Fruit fly (Drosophila melanogaster) whole organism, embryonic: ENCODE results near the gene CG42835.

Experiments used
- CG10147 ChIP-seq: fragments of 200-800 bp; sonication (Bioruptor generic); optimal IDR thresholded peaks from 2 replicates; lab custom pipeline; 2019; ENCODE audit warnings: missing biosample characterization, mild to moderate bottlenecking, missing genetic modification characterization, moderate library complexity
- CG10274 ChIP-seq: fragments of 200-800 bp; sonication (Bioruptor generic); optimal IDR thresholded peaks from 3 replicates; lab custom pipeline; 2017; ENCODE audit warnings: missing biosample characterization, mild to moderate bottlenecking, missing genetic modification characterization
- CG10979 ChIP-seq: fragments of 200-800 bp; sonication (Bioruptor generic); optimal IDR thresholded peaks from 2 replicates; lab custom pipeline; 2018; ENCODE audit warnings: missing biosample characterization, mild to moderate bottlenecking, missing genetic modification characterization, moderate library complexity
- CG11085 ChIP-seq: fragments of 200-800 bp; sonication (Bioruptor generic); IDR thresholded peaks from 2 replicates; pipeline ENCODE4 v1.3.6; 2022; ENCODE audit warnings: missing biosample characterization, missing genetic modification characterization
- CG17612 ChIP-seq: fragments of 200-800 bp; sonication (Bioruptor generic); IDR thresholded peaks from 2 replicates; pipeline ENCODE4 v1.3.6; 2022; ENCODE audit warnings: missing biosample characterization, missing genetic modification characterization
- CG2120 ChIP-seq: fragments of 200-800 bp; sonication (Bioruptor generic); optimal IDR thresholded peaks from 3 replicates; lab custom pipeline; 2016; ENCODE audit warnings: missing biosample characterization, missing genetic modification characterization
- CG2712 ChIP-seq: fragments of 200-800 bp; optimal IDR thresholded peaks from 3 replicates; lab custom pipeline; 2019; ENCODE audit warnings: missing biosample characterization, mild to moderate bottlenecking, missing genetic modification characterization, moderate library complexity
- CG31365 ChIP-seq: fragments of 200-800 bp; sonication (Bioruptor generic); optimal IDR thresholded peaks from 2 replicates; lab custom pipeline; 2018; ENCODE audit warnings: missing biosample characterization, mild to moderate bottlenecking, missing genetic modification characterization
- CG3281 ChIP-seq: fragments of 200-800 bp; sonication (Bioruptor generic); optimal IDR thresholded peaks from 3 replicates; lab custom pipeline; 2017; ENCODE audit warnings: missing biosample characterization, mild to moderate bottlenecking, missing genetic modification characterization
- CG5245 ChIP-seq: fragments of 200-800 bp; sonication (Bioruptor generic); optimal IDR thresholded peaks from 3 replicates; lab custom pipeline; 2016; ENCODE audit warnings: missing biosample characterization, missing genetic modification characterization
- D19B ChIP-seq: fragments of 200-800 bp; sonication (Bioruptor generic); optimal IDR thresholded peaks from 2 replicates; lab custom pipeline; 2017; ENCODE audit warnings: missing biosample characterization, mild to moderate bottlenecking, missing genetic modification characterization
- Dll ChIP-seq: fragments of 200-800 bp; sonication (Bioruptor generic); IDR thresholded peaks from 4 replicates; pipeline ENCODE4 v1.3.6; 2022; ENCODE audit warnings: missing biosample characterization, missing genetic modification characterization; ENCODE audit not compliant: partially characterized antibody
- Drgx ChIP-seq: fragments of 200-800 bp; sonication (Bioruptor generic); IDR thresholded peaks from 2 replicates; pipeline ENCODE4 v1.3.6; 2022; ENCODE audit warnings: missing biosample characterization, missing genetic modification characterization
- Eip74EF ChIP-seq, 2 experiments: fragments of 200-800 bp in 1 of 2; fragments of >200 bp in 1 of 2; sonication (Bioruptor generic) in 1 of 2; optimal IDR thresholded peaks; 2 replicates each; lab custom pipeline; 2017 to 2019; ENCODE audit warnings: missing biosample characterization in 2 of 2, missing genetic modification characterization in 2 of 2, mild to moderate bottlenecking in 1 of 2, moderate library complexity in 1 of 2
- Fer3 ChIP-seq: fragments of 200-800 bp; sonication (Bioruptor generic); optimal IDR thresholded peaks from 2 replicates; lab custom pipeline; 2018; ENCODE audit warnings: missing biosample characterization, mild to moderate bottlenecking, missing genetic modification characterization, moderate library complexity
- Gug ChIP-seq: fragments of 200-800 bp; sonication (Bioruptor generic); IDR thresholded peaks from 4 replicates; pipeline ENCODE4 v1.3.6; 2022; ENCODE audit warnings: missing biosample characterization, missing genetic modification characterization
- Myb ChIP-seq: fragments of 200-800 bp; sonication (Bioruptor generic); optimal IDR thresholded peaks from 2 replicates; lab custom pipeline; 2016; ENCODE audit warnings: missing biosample characterization, missing genetic modification characterization
- Opbp ChIP-seq: fragments of 200-800 bp; sonication (Bioruptor generic); IDR thresholded peaks from 3 replicates; pipeline ENCODE4 v1.3.6; 2022; ENCODE audit warnings: missing biosample characterization, missing genetic modification characterization; ENCODE audit not compliant: partially characterized antibody
- Six4 ChIP-seq: fragments of 200-800 bp; sonication (Bioruptor generic); optimal IDR thresholded peaks from 2 replicates; lab custom pipeline; 2016; ENCODE audit warnings: missing biosample characterization, missing genetic modification characterization
- Sry-δ ChIP-seq: fragments of 200-800 bp; sonication (Bioruptor generic); optimal IDR thresholded peaks from 2 replicates; lab custom pipeline; 2016; ENCODE audit warnings: missing biosample characterization, missing genetic modification characterization
- Xbp1 ChIP-seq: fragments of 200-800 bp; sonication (Bioruptor generic); optimal IDR thresholded peaks from 3 replicates; lab custom pipeline; 2016; ENCODE audit warnings: missing biosample characterization, mild to moderate bottlenecking, missing genetic modification characterization
- disco-r ChIP-seq: fragments of 200-800 bp; sonication (Bioruptor generic); optimal IDR thresholded peaks from 2 replicates; lab custom pipeline; 2016; ENCODE audit warnings: missing biosample characterization, missing genetic modification characterization
- dysf ChIP-seq: fragments of 200-800 bp; sonication (Bioruptor generic); IDR thresholded peaks from 3 replicates; pipeline ENCODE4 v1.3.6; 2022; ENCODE audit warnings: missing biosample characterization, missing genetic modification characterization
- gem ChIP-seq: fragments of 200-800 bp; sonication (Bioruptor generic); optimal IDR thresholded peaks from 2 replicates; lab custom pipeline; 2019; ENCODE audit warnings: missing biosample characterization, mild to moderate bottlenecking, missing genetic modification characterization, moderate library complexity
- gsb-n ChIP-seq: fragments of 200-800 bp; sonication (Bioruptor generic); optimal IDR thresholded peaks from 3 replicates; lab custom pipeline; 2018; ENCODE audit warnings: missing biosample characterization, mild to moderate bottlenecking, missing genetic modification characterization
- lab ChIP-seq: fragments of 200-800 bp; sonication (Bioruptor generic); optimal IDR thresholded peaks from 3 replicates; lab custom pipeline; 2017; ENCODE audit warnings: missing biosample characterization, missing genetic modification characterization, mild to moderate bottlenecking, moderate library complexity, missing genetic modification reagents
- luna ChIP-seq: fragments of 200-800 bp; sonication (Bioruptor generic); optimal IDR thresholded peaks from 2 replicates; lab custom pipeline; 2016; ENCODE audit warnings: missing biosample characterization, missing genetic modification characterization
- maf-S ChIP-seq: fragments of 200-800 bp; sonication (Bioruptor generic); optimal IDR thresholded peaks from 2 replicates; lab custom pipeline; 2016; ENCODE audit warnings: missing biosample characterization, missing genetic modification characterization
- peb ChIP-seq: fragments of 200-800 bp; sonication (Bioruptor generic); IDR thresholded peaks from 2 replicates; pipeline ENCODE4 v1.3.6; 2022; ENCODE audit warnings: missing biosample characterization, missing genetic modification characterization
- prd ChIP-seq, 3 experiments: fragments of >200 bp in 2 of 3; fragments of 200-800 bp in 1 of 3; sonication (Bioruptor generic) in 1 of 3; optimal IDR thresholded peaks in 2 of 3; IDR thresholded peaks in 1 of 3; 2 replicates in 2 of 3; 3 replicates in 1 of 3; pipeline versions ENCODE4 v1.3.6 to Lab custom; 2017 to 2022; ENCODE audit warnings: missing biosample characterization in 1 of 3, missing genetic modification characterization in 1 of 3
- sc ChIP-seq, 3 experiments: fragments of >200 bp in 2 of 3; fragments of 200-800 bp in 1 of 3; sonication (Bioruptor generic) in 1 of 3; optimal IDR thresholded peaks; 2 replicates in 2 of 3; 3 replicates in 1 of 3; lab custom pipeline; 2017; ENCODE audit warnings: mild to moderate bottlenecking in 1 of 3, missing biosample characterization in 1 of 3, missing genetic modification characterization in 1 of 3, missing genetic modification reagents in 1 of 3
- sens ChIP-seq: fragments of 200-800 bp; sonication (Bioruptor generic); peaks from one replicate; lab custom pipeline; 2016; ENCODE audit warnings: missing biosample characterization, missing genetic modification characterization
- slp2 ChIP-seq: fragments of 200-800 bp; sonication (Bioruptor generic); optimal IDR thresholded peaks from 2 replicates; lab custom pipeline; 2016; ENCODE audit warnings: missing biosample characterization, missing genetic modification characterization

The CG42835 gene

dm6 chr3R:17407576-17407975 lies 12.9 kb upstream of the CG42835 start, which contains the start of gene CG17283:
Gene CG17283, plus strand, starts transcription at chr3R:17407876.
- TF ChIP-seq maf-S (no peak), sc (optimal IDR thresholded peaks at IDR 0.05; lab: Kevin White, UChicago) (no peak), sc (GFP tag; optimal IDR thresholded peaks at IDR 0.05; lab: Kevin White, UChicago) (no peak), slp2 (GFP tag; lab: Kevin White, UChicago) (no peak), CG31365 (tag; lab: Kevin White, UChicago) (no peak), Gug (no peak), Six4 (no peak), disco-r (no peak)

- TF ChIP-seq CG10979 (tag; lab: Kevin White, UChicago): no peak
- TF ChIP-seq CG11085 (GFP tag; lab: Robert Waterston, UW): no peak
- TF ChIP-seq Sry-δ (GFP tag; lab: Kevin White, UChicago): no peak
- TF ChIP-seq prd (optimal IDR thresholded peaks at IDR 0.05; lab: Kevin White, UChicago): no peak
- no peak for TF ChIP-seq prd (GFP tag; IDR thresholded peaks at IDR 0.05; lab: Robert Waterston, UW)
Measured at dm6 chr3R:17409319-17409718, 11.1 kb upstream of the CG42835 start, which contains the start of gene CG5860. Gene CG5860, plus strand, starts transcription at chr3R:17409619.

dm6 chr3R:17410808-17411207 lies 9.6 kb upstream of the CG42835 start, which contains the start of gene CG5863:
Gene CG5863, plus strand, starts transcription at chr3R:17411108.
- no peak for TF ChIP-seq peb (GFP tag; lab: Robert Waterston, UW)
- TF ChIP-seq CG2712 (tag; lab: Kevin White, UChicago): no peak
- no peak for TF ChIP-seq dysf
- no peak for TF ChIP-seq luna (GFP tag; lab: Kevin White, UChicago)
- no peak for TF ChIP-seq Opbp (GFP tag; lab: Robert Waterston, UW)
- no peak for TF ChIP-seq Xbp1 (GFP tag; lab: Kevin White, UChicago)
- TF ChIP-seq lab (GFP tag; lab: Kevin White, UChicago): no peak
- TF ChIP-seq Dll (GFP tag; lab: Robert Waterston, UW): no peak

- TF ChIP-seq CG3281 (GFP tag; lab: Kevin White, UChicago) (peak; percentile 21), D19B (GFP tag; lab: Kevin White, UChicago) (peak; percentile 22), CG10274 (GFP tag; lab: Kevin White, UChicago) (peak; percentile 78), CG2120 (GFP tag; lab: Kevin White, UChicago) (peak; percentile 10), sens (GFP tag; lab: Kevin White, UChicago) (peak; percentile 22), Myb (no peak), CG5245 (GFP tag; lab: Kevin White, UChicago) (no peak), gsb-n (tag; lab: Kevin White, UChicago) (peak; percentile 11), Drgx (GFP tag; lab: Robert Waterston, UW) (no peak), Eip74EF (GFP tag; optimal IDR thresholded peaks at IDR 0.05; lab: Kevin White, UChicago) (no peak), Fer3 (tag; lab: Kevin White, UChicago) (peak; percentile 32), CG10147 (GFP tag; lab: Kevin White, UChicago) (peak; percentile 74), gem (tag; lab: Kevin White, UChicago) (peak; percentile 51), CG17612 (GFP tag; lab: Robert Waterston, UW) (no peak)
Measured at dm6 chr3R:17412458-17413127, 7.8 kb upstream of the CG42835 start, which contains the start of gene CG42821. Gene CG42821, plus strand, starts transcription at chr3R:17413077.
